Worm (Caenorhabditis elegans) whole organism, L4 larva: ENCODE data around the gene C07D10.5.

Source experiments
- T20F7.1 ChIP-seq: fragments of 200-800 bp; sonication (Bioruptor generic); optimal IDR thresholded peaks from 2 replicates; lab custom pipeline; 2018; ENCODE audit warnings: mild to moderate bottlenecking, missing genetic modification characterization, missing compliant biosample characterization
- aly-2 ChIP-seq: sonication (generic microtip); optimal IDR thresholded peaks from 2 replicates; lab custom pipeline; 2018; ENCODE audit warnings: missing biosample characterization, missing genetic modification characterization
- daf-8 ChIP-seq: fragments of 200-800 bp; sonication (Bioruptor generic); IDR thresholded peaks from 2 replicates; pipeline ENCODE4 v1.3.6; 2022; ENCODE audit warnings: missing genetic modification characterization, missing compliant biosample characterization
- hlh-30 ChIP-seq: sonication (generic microtip); optimal IDR thresholded peaks from 2 replicates; lab custom pipeline; 2017; ENCODE audit warnings: antibody characterized with exemption, mild to moderate bottlenecking, missing genetic modification characterization, missing compliant biosample characterization; ENCODE audit not compliant: insufficient read depth
- lsy-2 ChIP-seq, 2 experiments: fragments of 150-350 bp in 1 of 2; sonication (generic microtip) in 1 of 2; optimal IDR thresholded peaks; 2 replicates each; lab custom pipeline; 2014 to 2017; ENCODE audit warnings: missing biosample characterization in 2 of 2, missing genetic modification characterization in 2 of 2
- nhr-42 ChIP-seq: fragments of 200-800 bp; sonication (Bioruptor generic); IDR thresholded peaks from 2 replicates; pipeline ENCODE4 v1.3.6; 2022; ENCODE audit warnings: missing genetic modification characterization, missing compliant biosample characterization
- pha-4 ChIP-seq, 2 experiments: fragments of 150-350 bp in 1 of 2; fragments of 200-800 bp in 1 of 2; sonication (Bioruptor generic) in 1 of 2; IDR thresholded peaks in 1 of 2; optimal IDR thresholded peaks in 1 of 2; 2 replicates each; pipeline versions ENCODE4 v1.3.6 to Lab custom; 2014 to 2022; ENCODE audit warnings: missing genetic modification characterization in 2 of 2, missing genetic modification reagents in 2 of 2, missing biosample characterization in 1 of 2, missing compliant biosample characterization in 1 of 2
- php-3 ChIP-seq: fragments of 200-800 bp; sonication (Bioruptor generic); IDR thresholded peaks from 2 replicates; pipeline ENCODE4 v1.3.6; 2022; ENCODE audit warnings: missing genetic modification reagents, missing genetic modification characterization, missing compliant biosample characterization
- pqm-1 ChIP-seq: sonication (generic microtip); optimal IDR thresholded peaks from 2 replicates; lab custom pipeline; 2017; ENCODE audit warnings: missing biosample characterization, missing genetic modification characterization

ce11 chrII:7379021-7379420, 2.3 kb upstream of the C07D10.5 start, which contains the start of gene C07D10.6:
- TF ChIP-seq php-3 (GFP tag; lab: Robert Waterston, UW) = no peak
- no peak for TF ChIP-seq aly-2 (tag; lab: Kevin White, UChicago)
- no peak for TF ChIP-seq hlh-30
- TF ChIP-seq daf-8 (GFP tag; lab: Robert Waterston, UW) = no peak
- no peak for TF ChIP-seq pqm-1
- TF ChIP-seq nhr-42 (GFP tag; lab: Robert Waterston, UW) = no peak
- TF ChIP-seq pha-4 (GFP tag; IDR thresholded peaks at IDR 0.05; lab: Robert Waterston, UW) = no peak
- TF ChIP-seq pha-4 (tag; optimal IDR thresholded peaks at IDR 0.05; lab: Kevin White, UChicago) = no peak
- TF ChIP-seq lsy-2 (tag; optimal IDR thresholded peaks at IDR 0.05; lab: Kevin White, UChicago) = no peak
- no peak for TF ChIP-seq T20F7.1 (GFP tag; lab: Kevin White, UChicago)
